Worm (Caenorhabditis elegans) whole organism, L4/young adult: Measurements from ENCODE around the gene C16C8.10.

ENCODE experiments used
- W03F9.2 ChIP-seq: fragments of 150-350 bp; optimal IDR thresholded peaks from 2 replicates; lab custom pipeline; 2014; ENCODE audit warnings: missing biosample characterization, missing genetic modification characterization
- dao-5 ChIP-seq: sonication (generic microtip); optimal IDR thresholded peaks from 2 replicates; lab custom pipeline; 2016; ENCODE audit warnings: missing genotype, missing genetic modification characterization, moderate library complexity, missing compliant biosample characterization
- him-1 ChIP-seq: sonication (generic microtip); optimal IDR thresholded peaks from 2 replicates; lab custom pipeline; 2016; ENCODE audit warnings: missing genotype, missing genetic modification reagents, missing genetic modification characterization, missing compliant biosample characterization

DNA sequence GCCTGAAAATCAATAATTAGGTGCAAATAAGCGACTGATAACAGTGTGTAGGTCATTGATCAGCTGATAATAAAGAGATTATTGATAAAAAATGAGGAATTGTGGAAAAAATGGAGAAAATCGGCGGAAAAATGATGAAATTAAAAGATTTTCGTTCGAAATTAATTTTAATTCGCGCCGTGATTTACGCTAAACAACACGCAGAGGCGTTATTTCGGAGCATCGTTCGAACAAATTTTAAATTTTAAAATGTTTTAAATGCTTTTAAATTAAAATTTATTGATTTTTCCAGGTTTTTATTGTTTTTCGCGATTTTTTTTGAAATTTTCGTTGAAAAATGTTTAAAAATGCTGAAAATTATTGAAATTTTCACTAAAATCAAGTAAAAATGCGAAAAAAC, 34.9 kb upstream of the C16C8.10 start, which contains the start of gene Y49F6B.9:
- no peak for TF ChIP-seq him-1 (tag; lab: Kevin White, UChicago)
- TF ChIP-seq dao-5 (tag; lab: Kevin White, UChicago): no peak
- no peak for TF ChIP-seq W03F9.2 (tag; lab: Kevin White, UChicago)
